Worm (Caenorhabditis elegans): ENCODE results near the gene fbxb-116.

- no peak for TF ChIP-seq aly-2 (tag; optimal IDR thresholded peaks at IDR 0.05)
- TF ChIP-seq nhr-12 (tag; optimal IDR thresholded peaks at IDR 0.05): no peak
- no peak for TF ChIP-seq irx-1 (tag; optimal IDR thresholded peaks at IDR 0.05)
- TF ChIP-seq nhr-11 (tag; optimal IDR thresholded peaks at IDR 0.05): no peak
- TF ChIP-seq ceh-82 (tag; optimal IDR thresholded peaks at IDR 0.05): no peak
- TF ChIP-seq jun-1 (tag; optimal IDR thresholded peaks at IDR 0.05): no peak
- no peak for TF ChIP-seq pqm-1 (tag; optimal IDR thresholded peaks at IDR 0.05)
- no peak for TF ChIP-seq skn-1 (tag; optimal IDR thresholded peaks at IDR 0.05)
Measured at ce11 chrV:19233469-19233868, at the start of gene fbxb-116.
